Fruit fly (Drosophila melanogaster) whole organism, embryonic: Measurements from ENCODE around the gene Hsp110.
A peak's percentile ranks its signal among the peaks of the same experiment; 100 is the strongest.

Experiments
- Ada2b ChIP-seq: fragments of 200-800 bp; sonication (Bioruptor generic); IDR thresholded peaks from 2 replicates; pipeline ENCODE4 v1.3.6; 2022; ENCODE audit warnings: missing biosample characterization, missing genetic modification characterization
- CG10274 ChIP-seq: fragments of 200-800 bp; sonication (Bioruptor generic); optimal IDR thresholded peaks from 3 replicates; lab custom pipeline; 2017; ENCODE audit warnings: missing biosample characterization, mild to moderate bottlenecking, missing genetic modification characterization
- CG10431 ChIP-seq: fragments of 200-800 bp; sonication (Bioruptor generic); optimal IDR thresholded peaks from 3 replicates; lab custom pipeline; 2018; ENCODE audit warnings: missing biosample characterization, mild to moderate bottlenecking, missing genetic modification characterization
- CG12744 ChIP-seq: fragments of 200-800 bp; sonication (Bioruptor generic); optimal IDR thresholded peaks from 2 replicates; lab custom pipeline; 2016; ENCODE audit warnings: missing biosample characterization, missing genetic modification characterization
- CG17186 ChIP-seq: fragments of 200-800 bp; sonication (Bioruptor generic); optimal IDR thresholded peaks from 3 replicates; lab custom pipeline; 2017; ENCODE audit warnings: missing biosample characterization, missing genetic modification reagents, missing genetic modification characterization
- CG18476 ChIP-seq: fragments of 200-800 bp; sonication (Bioruptor generic); optimal IDR thresholded peaks from 2 replicates; lab custom pipeline; 2016; ENCODE audit warnings: missing biosample characterization, mild to moderate bottlenecking, missing genetic modification characterization
- CG2129 ChIP-seq: fragments of 200-800 bp; sonication (Bioruptor generic); IDR thresholded peaks from 2 replicates; pipeline ENCODE4 v1.3.6; 2022; ENCODE audit warnings: missing biosample characterization, missing genetic modification characterization; ENCODE audit not compliant: partially characterized antibody
- CG30403 ChIP-seq: fragments of 200-800 bp; sonication (Bioruptor generic); optimal IDR thresholded peaks from 3 replicates; lab custom pipeline; 2016; ENCODE audit warnings: missing biosample characterization, missing genetic modification characterization
- CG34422 ChIP-seq: fragments of 200-800 bp; sonication (Bioruptor generic); IDR thresholded peaks from 3 replicates; pipeline ENCODE4 v1.3.6; 2022; ENCODE audit warnings: missing biosample characterization, missing genetic modification characterization
- CG5180 ChIP-seq: fragments of 200-800 bp; sonication (Bioruptor generic); optimal IDR thresholded peaks from 3 replicates; lab custom pipeline; 2017; ENCODE audit warnings: missing biosample characterization, missing genetic modification characterization, mild to moderate bottlenecking, moderate library complexity, missing genetic modification reagents
- CG6654 ChIP-seq: fragments of 200-800 bp; sonication (Bioruptor generic); optimal IDR thresholded peaks from 2 replicates; lab custom pipeline; 2017; ENCODE audit warnings: missing biosample characterization, mild to moderate bottlenecking, missing genetic modification characterization
- CG6689 ChIP-seq: fragments of 200-800 bp; sonication (Bioruptor generic); IDR thresholded peaks from 2 replicates; pipeline ENCODE4 v1.3.6; 2022; ENCODE audit warnings: missing biosample characterization, missing genetic modification characterization
- CG7271 ChIP-seq: fragments of 200-800 bp; sonication (Bioruptor generic); optimal IDR thresholded peaks from 2 replicates; lab custom pipeline; 2018; ENCODE audit warnings: missing biosample characterization, mild to moderate bottlenecking, missing genetic modification characterization, moderate library complexity
- CG9609 ChIP-seq: fragments of 200-800 bp; sonication (Bioruptor generic); optimal IDR thresholded peaks from 3 replicates; lab custom pipeline; 2016; ENCODE audit warnings: missing biosample characterization, missing genetic modification characterization
- CG9817 ChIP-seq: fragments of 200-800 bp; sonication (Bioruptor generic); optimal IDR thresholded peaks from 2 replicates; lab custom pipeline; 2018; ENCODE audit warnings: missing biosample characterization, mild to moderate bottlenecking, missing genetic modification characterization, moderate library complexity
- CrebB ChIP-seq: fragments of 200-800 bp; sonication (Bioruptor generic); optimal IDR thresholded peaks from 3 replicates; lab custom pipeline; 2018; ENCODE audit warnings: missing biosample characterization, mild to moderate bottlenecking, missing genetic modification characterization
- Dref ChIP-seq: fragments of 200-800 bp; sonication (Bioruptor generic); IDR thresholded peaks from 2 replicates; pipeline ENCODE4 v1.3.6; 2022; ENCODE audit warnings: missing biosample characterization, missing genetic modification characterization
- Gsc ChIP-seq: fragments of 200-800 bp; sonication (Bioruptor generic); IDR thresholded peaks from 2 replicates; pipeline ENCODE4 v1.3.6; 2022; ENCODE audit warnings: missing biosample characterization, missing genetic modification characterization
- H15 ChIP-seq: fragments of 200-800 bp; sonication (Bioruptor generic); IDR thresholded peaks from 3 replicates; pipeline ENCODE4 v1.3.6; 2022; ENCODE audit warnings: missing biosample characterization, missing genetic modification characterization
- Jarid2 ChIP-seq: fragments of 200-800 bp; sonication (Bioruptor generic); optimal IDR thresholded peaks from 3 replicates; lab custom pipeline; 2017; ENCODE audit warnings: mild to moderate bottlenecking, missing biosample characterization, missing genetic modification reagents, missing genetic modification characterization
- MBD-R2 ChIP-seq: fragments of 200-800 bp; sonication (Bioruptor generic); IDR thresholded peaks from 2 replicates; pipeline ENCODE4 v1.3.6; 2022; ENCODE audit warnings: missing biosample characterization, missing genetic modification characterization
- Mad ChIP-seq: fragments of 200-800 bp; sonication (Bioruptor generic); optimal IDR thresholded peaks from 2 replicates; lab custom pipeline; 2016; ENCODE audit warnings: missing biosample characterization, missing genetic modification characterization
- Max ChIP-seq: fragments of 200-800 bp; sonication (Bioruptor generic); optimal IDR thresholded peaks from 2 replicates; lab custom pipeline; 2016; ENCODE audit warnings: missing biosample characterization, mild to moderate bottlenecking, missing genetic modification characterization
- Mes4 ChIP-seq: fragments of 200-800 bp; sonication (Bioruptor generic); optimal IDR thresholded peaks from 2 replicates; lab custom pipeline; 2016; ENCODE audit warnings: missing biosample characterization, missing genetic modification characterization
- Nf-YB ChIP-seq: fragments of 200-800 bp; sonication (Bioruptor generic); optimal IDR thresholded peaks from 3 replicates; lab custom pipeline; 2019; ENCODE audit warnings: missing biosample characterization, mild to moderate bottlenecking, missing genetic modification characterization, moderate library complexity
- Opbp ChIP-seq: fragments of 200-800 bp; sonication (Bioruptor generic); IDR thresholded peaks from 3 replicates; pipeline ENCODE4 v1.3.6; 2022; ENCODE audit warnings: missing biosample characterization, missing genetic modification characterization; ENCODE audit not compliant: partially characterized antibody
- Pdp1 ChIP-seq, 2 experiments: fragments of 200-800 bp; sonication (Bioruptor generic); optimal IDR thresholded peaks; 3 replicates each; lab custom pipeline; 2016; ENCODE audit warnings: missing biosample characterization in 2 of 2, missing genetic modification characterization in 2 of 2, mild to moderate bottlenecking in 1 of 2, moderate library complexity in 1 of 2
- Six4 ChIP-seq: fragments of 200-800 bp; sonication (Bioruptor generic); optimal IDR thresholded peaks from 2 replicates; lab custom pipeline; 2016; ENCODE audit warnings: missing biosample characterization, missing genetic modification characterization
- cg ChIP-seq: fragments of 200-800 bp; sonication (Bioruptor generic); optimal IDR thresholded peaks from 3 replicates; lab custom pipeline; 2019; ENCODE audit warnings: missing biosample characterization, mild to moderate bottlenecking, missing genetic modification characterization, moderate library complexity
- chinmo ChIP-seq: fragments of 200-800 bp; sonication (Bioruptor generic); IDR thresholded peaks from 4 replicates; pipeline ENCODE4 v1.3.6; 2022; ENCODE audit warnings: missing biosample characterization, missing genetic modification characterization; ENCODE audit not compliant: partially characterized antibody
- crol ChIP-seq: fragments of 200-800 bp; sonication (Bioruptor generic); IDR thresholded peaks from 2 replicates; pipeline ENCODE4 v1.3.6; 2022; ENCODE audit warnings: missing biosample characterization, missing genetic modification characterization
- gsb-n ChIP-seq: fragments of 200-800 bp; sonication (Bioruptor generic); optimal IDR thresholded peaks from 3 replicates; lab custom pipeline; 2018; ENCODE audit warnings: missing biosample characterization, mild to moderate bottlenecking, missing genetic modification characterization
- h ChIP-seq: fragments of >200 bp; optimal IDR thresholded peaks from 2 replicates; lab custom pipeline; 2017
- hb ChIP-seq: fragments of 200-800 bp; sonication (Bioruptor generic); IDR thresholded peaks from 3 replicates; pipeline ENCODE4 v1.3.6; 2022; ENCODE audit warnings: missing biosample characterization, missing genetic modification characterization; ENCODE audit not compliant: partially characterized antibody
- ind ChIP-seq: fragments of 200-800 bp; sonication (Bioruptor generic); optimal IDR thresholded peaks from 3 replicates; lab custom pipeline; 2016; ENCODE audit warnings: missing biosample characterization, missing genetic modification characterization
- kni ChIP-seq: fragments of 200-800 bp; sonication (Bioruptor generic); optimal IDR thresholded peaks from 3 replicates; lab custom pipeline; 2017; ENCODE audit warnings: mild to moderate bottlenecking, missing biosample characterization, missing genetic modification reagents, missing genetic modification characterization
- lilli ChIP-seq: fragments of 200-800 bp; sonication (Bioruptor generic); optimal IDR thresholded peaks from 3 replicates; lab custom pipeline; 2016; ENCODE audit warnings: missing biosample characterization, missing genetic modification characterization
- pan ChIP-seq, 4 experiments: fragments of >200 bp in 3 of 4; fragments of 200-800 bp in 1 of 4; sonication (Bioruptor generic) in 1 of 4; optimal IDR thresholded peaks in 3 of 4; IDR thresholded peaks in 1 of 4; 2 replicates each; pipeline versions ENCODE4 v1.3.6 to Lab custom; 2017 to 2022; ENCODE audit warnings: missing biosample characterization in 2 of 4, missing genetic modification characterization in 2 of 4, mixed read lengths in 1 of 4
- pho ChIP-seq: fragments of 200-800 bp; sonication (Bioruptor generic); optimal IDR thresholded peaks from 2 replicates; lab custom pipeline; 2016; ENCODE audit warnings: missing biosample characterization, missing genetic modification characterization
- pum ChIP-seq: fragments of 200-800 bp; sonication (Bioruptor generic); optimal IDR thresholded peaks from 2 replicates; lab custom pipeline; 2016; ENCODE audit warnings: missing biosample characterization, missing genetic modification characterization
- pzg ChIP-seq: fragments of 200-800 bp; sonication (Bioruptor generic); optimal IDR thresholded peaks from 3 replicates; lab custom pipeline; 2018; ENCODE audit warnings: missing biosample characterization, mild to moderate bottlenecking, missing genetic modification characterization, moderate library complexity
- ro ChIP-seq: fragments of 200-800 bp; sonication (Bioruptor generic); IDR thresholded peaks from 2 replicates; pipeline ENCODE4 v1.3.6; 2022; ENCODE audit warnings: missing biosample characterization, missing genetic modification characterization
- scrt ChIP-seq: fragments of 200-800 bp; sonication (Bioruptor generic); optimal IDR thresholded peaks from 2 replicates; lab custom pipeline; 2018; ENCODE audit warnings: missing biosample characterization, mild to moderate bottlenecking, missing genetic modification characterization, moderate library complexity
- sd ChIP-seq: fragments of 200-800 bp; sonication (Bioruptor generic); optimal IDR thresholded peaks from 3 replicates; lab custom pipeline; 2018; ENCODE audit warnings: missing biosample characterization, mild to moderate bottlenecking, missing genetic modification characterization, moderate library complexity
- sens ChIP-seq: fragments of 200-800 bp; sonication (Bioruptor generic); peaks from one replicate; lab custom pipeline; 2016; ENCODE audit warnings: missing biosample characterization, missing genetic modification characterization
- so ChIP-seq: fragments of 200-800 bp; sonication (Bioruptor generic); IDR thresholded peaks from 3 replicates; pipeline ENCODE4 v1.3.6; 2022; ENCODE audit warnings: missing biosample characterization, missing genetic modification characterization
- sqz ChIP-seq: fragments of 200-800 bp; sonication (Bioruptor generic); optimal IDR thresholded peaks from 3 replicates; lab custom pipeline; 2018; ENCODE audit warnings: missing biosample characterization, mild to moderate bottlenecking, missing genetic modification characterization
- sr ChIP-seq: fragments of 200-800 bp; sonication (Bioruptor generic); IDR thresholded peaks from 3 replicates; pipeline ENCODE4 v1.3.6; 2022; ENCODE audit warnings: missing biosample characterization, missing genetic modification characterization
- unpg ChIP-seq: fragments of 200-800 bp; sonication (Bioruptor generic); optimal IDR thresholded peaks from 3 replicates; lab custom pipeline; 2018; ENCODE audit warnings: missing biosample characterization, mild to moderate bottlenecking, missing genetic modification characterization, moderate library complexity

The Hsp110 gene

dm6 chr3L:14064065-14064414, 27.2 kb downstream of the Hsp110 start:
- peak; percentile 58; the same call in 1 of the 3 replicates for TF ChIP-seq sr
- TF ChIP-seq so (GFP tag; lab: Robert Waterston, UW): 0 out of 3 replicates have a peak, but pooled peaks have one; percentile 8
- peak; percentile 69; the same call in 2 of the 4 replicates for TF ChIP-seq chinmo (GFP tag; lab: Robert Waterston, UW)
- TF ChIP-seq CG10431 (GFP tag; lab: Kevin White, UChicago): no peak
- TF ChIP-seq CG9609 (GFP tag; lab: Kevin White, UChicago): no peak
- TF ChIP-seq sens (GFP tag; lab: Kevin White, UChicago): peak; percentile 30
- no peak for TF ChIP-seq CG10274 (GFP tag; lab: Kevin White, UChicago)
- TF ChIP-seq sqz (GFP tag; lab: Kevin White, UChicago): peak; percentile 45
- TF ChIP-seq CG9817 (tag; lab: Kevin White, UChicago): no peak
- no peak for TF ChIP-seq Opbp (GFP tag; lab: Robert Waterston, UW)
- peak; percentile 15 for TF ChIP-seq gsb-n (tag; lab: Kevin White, UChicago)
- TF ChIP-seq sd: peak; percentile 67
- peak; percentile 9 for TF ChIP-seq kni (GFP tag; lab: Kevin White, UChicago)
- TF ChIP-seq pzg (GFP tag; lab: Kevin White, UChicago): no peak
- no peak for TF ChIP-seq Nf-YB (GFP tag; lab: Kevin White, UChicago)
- no peak for TF ChIP-seq Six4 (GFP tag; lab: Kevin White, UChicago)
- no peak for TF ChIP-seq CrebB (tag; lab: Kevin White, UChicago)
- peak; percentile 59 for TF ChIP-seq cg (GFP tag; lab: Kevin White, UChicago)
- peak; percentile 63 for TF ChIP-seq CG5180 (GFP tag; lab: Kevin White, UChicago)
- TF ChIP-seq CG18476 (GFP tag; lab: Kevin White, UChicago): no peak
- TF ChIP-seq CG12744: no peak
- TF ChIP-seq lilli (GFP tag; lab: Kevin White, UChicago): no peak
- TF ChIP-seq Jarid2 (GFP tag; lab: Kevin White, UChicago): no peak
- TF ChIP-seq, all 482 proteins: peak for 10

- no peak for TF ChIP-seq Mes4 (GFP tag; lab: Kevin White, UChicago)
- TF ChIP-seq Max (GFP tag; lab: Kevin White, UChicago): peak; percentile 42
- TF ChIP-seq pho (GFP tag; lab: Kevin White, UChicago): no peak
- peak; percentile 41 for TF ChIP-seq Dref (GFP tag; lab: Robert Waterston, UW)
- TF ChIP-seq CG17186 (GFP tag; lab: Kevin White, UChicago): peak; percentile 74
- no peak for TF ChIP-seq ind (GFP tag; lab: Kevin White, UChicago)
- no peak for TF ChIP-seq Gsc (GFP tag; lab: Robert Waterston, UW)
- no peak; the same call in 2 of the 3 replicates for TF ChIP-seq hb (GFP tag; lab: Robert Waterston, UW)
- no peak for TF ChIP-seq crol
- TF ChIP-seq Jarid2 (GFP tag; lab: Kevin White, UChicago): peak; percentile 45
- TF ChIP-seq scrt (GFP tag; lab: Kevin White, UChicago): peak; percentile 99
- TF ChIP-seq Mad (GFP tag; lab: Kevin White, UChicago): no peak
- no peak for TF ChIP-seq CG7271 (tag; lab: Kevin White, UChicago)
- peak; percentile 50 for TF ChIP-seq CG2129 (GFP tag; lab: Robert Waterston, UW)
- no peak for TF ChIP-seq pum (GFP tag; lab: Kevin White, UChicago)
- TF ChIP-seq h (lab: Kevin White, UChicago): no peak
- no peak for TF ChIP-seq CG6689 (GFP tag; lab: Robert Waterston, UW)
- TF ChIP-seq Ada2b: peak; percentile 47
- peak; percentile 95 for TF ChIP-seq MBD-R2
- peak; percentile 13 for TF ChIP-seq CG30403 (GFP tag; lab: Kevin White, UChicago)
- TF ChIP-seq pan (optimal IDR thresholded peaks at IDR 0.05; lab: Kevin White, UChicago): no peak
- peak in 1 of 2 experiments; percentile 27 for TF ChIP-seq pan (GFP tag; optimal IDR thresholded peaks at IDR 0.05 in 1 of 2, IDR thresholded peaks at IDR 0.05 in 1 of 2)
- no peak for TF ChIP-seq ro
- no peak for TF ChIP-seq CG6654 (GFP tag; lab: Kevin White, UChicago)
- TF ChIP-seq unpg (GFP tag; lab: Kevin White, UChicago): no peak
- no peak; the same call in 2 of the 3 replicates for TF ChIP-seq H15
- TF ChIP-seq pzg (GFP tag; lab: Kevin White, UChicago): peak; percentile 69
- peak; percentile 57; the same call in 2 of the 3 replicates for TF ChIP-seq CG34422 (GFP tag; lab: Robert Waterston, UW)
- TF ChIP-seq Pdp1 (GFP tag; optimal IDR thresholded peaks at IDR 0.05; lab: Kevin White, UChicago): peak in 1 of 2 experiments; percentile 98
Observed at dm6 chr3L:14071621-14072020, 34.8 kb downstream of the Hsp110 start, which contains the start of gene Pex1. Pex1 (plus strand) TSS chr3L:14071892.
